Worm (Caenorhabditis elegans): ENCODE measurements around the gene ehs-1.
A peak's percentile ranks its signal among the peaks of the same experiment; 100 is the strongest.

Gene ehs-1

ce11 chrII:5829940-5830424, 9.5 kb downstream of the ehs-1 start, which contains the start of gene col-74:
TSS of gene col-74 (plus strand) at chrII:5830374.
- TF ChIP-seq pqm-1 (tag; optimal IDR thresholded peaks at IDR 0.05), result peak; percentile 56
- no peak for TF ChIP-seq lin-39 (tag; optimal IDR thresholded peaks at IDR 0.05)
- peak; percentile 74 for TF ChIP-seq elt-2 (tag; optimal IDR thresholded peaks at IDR 0.05)

ce11 chrII:5831373-5831772, 10.9 kb downstream of the ehs-1 start:
- no peak for TF ChIP-seq nhr-77 (tag; optimal IDR thresholded peaks at IDR 0.05)
- TF ChIP-seq fkh-10 (GFP tag; optimal IDR thresholded peaks at IDR 0.05), result no peak
- TF ChIP-seq ceh-16 (tag; optimal IDR thresholded peaks at IDR 0.05), result no peak
- no peak for TF ChIP-seq fkh-2 (tag; optimal IDR thresholded peaks at IDR 0.05)
- TF ChIP-seq egl-5 (tag; optimal IDR thresholded peaks at IDR 0.05), result no peak
- no peak for TF ChIP-seq ceh-28 (tag; optimal IDR thresholded peaks at IDR 0.05)
- TF ChIP-seq unc-62 (GFP tag; optimal IDR thresholded peaks at IDR 0.05), result no peak
- TF ChIP-seq pha-4 (tag; optimal IDR thresholded peaks at IDR 0.05), result no peak

DNA sequence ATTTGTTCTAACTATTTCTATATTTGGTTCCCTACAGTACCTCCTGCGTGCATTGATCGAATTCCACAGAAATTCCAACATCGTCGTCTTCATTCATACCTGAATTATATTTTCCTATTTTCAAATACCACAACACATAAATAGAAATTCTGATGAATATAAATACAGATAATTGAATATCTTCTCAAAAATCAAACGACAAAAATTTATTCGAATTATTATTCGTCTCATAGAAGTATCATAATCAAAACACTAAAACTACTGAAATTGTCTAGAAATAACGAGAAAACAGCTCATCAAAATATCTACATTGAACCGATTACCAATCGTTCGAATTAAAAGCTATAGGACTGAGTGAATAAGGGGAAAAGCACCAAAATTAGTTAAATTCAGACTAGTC, 12.6 kb downstream of the ehs-1 start, which contains the start of gene gtap-1:
TSS of gene gtap-1 (minus strand) at position 101 of the 400 bp plus-strand sequence.
- TF ChIP-seq ceh-16 (tag; optimal IDR thresholded peaks at IDR 0.05) (no peak), ztf-11 (tag; optimal IDR thresholded peaks at IDR 0.05) (no peak), tbx-2 (tag; optimal IDR thresholded peaks at IDR 0.05) (no peak), nhr-23 (tag; optimal IDR thresholded peaks at IDR 0.05) (no peak), fkh-2 (tag; optimal IDR thresholded peaks at IDR 0.05) (no peak), nhr-11 (tag; optimal IDR thresholded peaks at IDR 0.05) (no peak), hmg-11 (tag; optimal IDR thresholded peaks at IDR 0.05) (no peak), ceh-9 (tag; optimal IDR thresholded peaks at IDR 0.05) (no peak), lin-39 (tag; optimal IDR thresholded peaks at IDR 0.05) (no peak), R02D3.7 (tag; optimal IDR thresholded peaks at IDR 0.05) (no peak), nhr-25 (tag; optimal IDR thresholded peaks at IDR 0.05) (no peak), ceh-82 (tag; optimal IDR thresholded peaks at IDR 0.05) (no peak), eor-1 (tag; optimal IDR thresholded peaks at IDR 0.05) (no peak), elt-3 (tag; optimal IDR thresholded peaks at IDR 0.05) (no peak), unc-62 (GFP tag; optimal IDR thresholded peaks at IDR 0.05) (no peak)

- no peak for TF ChIP-seq daf-12 (tag; optimal IDR thresholded peaks at IDR 0.05)
- TF ChIP-seq fkh-2 (tag; optimal IDR thresholded peaks at IDR 0.05), result no peak
- no peak for TF ChIP-seq pha-4 (tag; optimal IDR thresholded peaks at IDR 0.05)
- TF ChIP-seq tbx-2 (tag; optimal IDR thresholded peaks at IDR 0.05), result no peak
- TF ChIP-seq eor-1 (tag; optimal IDR thresholded peaks at IDR 0.05), result no peak
- TF ChIP-seq nhr-76 (tag; optimal IDR thresholded peaks at IDR 0.05), result no peak
- no peak for TF ChIP-seq ZK546.5 (tag; optimal IDR thresholded peaks at IDR 0.05)
- no peak for TF ChIP-seq nhr-23 (tag; optimal IDR thresholded peaks at IDR 0.05)
- no peak for TF ChIP-seq ceh-9 (tag; optimal IDR thresholded peaks at IDR 0.05)
- TF ChIP-seq nhr-237 (tag; optimal IDR thresholded peaks at IDR 0.05), result no peak
- TF ChIP-seq ztf-4 (tag; optimal IDR thresholded peaks at IDR 0.05), result no peak
- no peak for TF ChIP-seq fos-1 (tag; optimal IDR thresholded peaks at IDR 0.05)
- no peak for TF ChIP-seq ceh-28 (tag; optimal IDR thresholded peaks at IDR 0.05)
Measured at ce11 chrII:5835146-5835545, 14.6 kb downstream of the ehs-1 start.

DNA sequence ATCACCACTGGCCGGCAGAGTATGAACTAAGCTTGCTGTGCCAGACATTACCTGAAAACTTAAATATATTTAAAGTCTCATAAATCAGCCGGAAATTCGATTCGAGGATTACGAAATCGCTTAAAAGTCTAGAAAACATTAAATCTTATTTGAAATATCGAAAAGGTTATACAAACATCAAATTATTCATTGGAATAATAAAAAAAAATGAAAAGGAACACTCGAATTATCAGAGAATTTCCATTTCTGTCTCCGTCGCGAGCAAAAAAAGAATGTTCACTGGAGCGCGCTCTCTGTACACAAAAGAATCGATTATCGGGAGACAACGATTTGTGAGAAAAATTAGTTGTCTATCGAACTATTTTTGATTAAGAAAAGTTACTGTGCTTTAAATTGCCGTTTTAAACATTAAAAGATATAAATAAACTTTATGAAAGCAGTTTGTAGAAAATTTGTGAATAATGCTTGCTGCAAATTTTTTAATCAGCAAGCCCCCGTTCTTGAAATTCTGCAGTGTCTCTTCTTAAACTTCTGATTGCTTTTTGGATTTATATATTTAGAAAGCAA, 15.7 kb downstream of the ehs-1 start, which contains the start of gene fzo-1:
TSS of gene fzo-1 (minus strand) at position 51 of the 567 bp plus-strand sequence.
- TF ChIP-seq daf-12 (tag; optimal IDR thresholded peaks at IDR 0.05), result no peak
- no peak for TF ChIP-seq egl-5 (tag; optimal IDR thresholded peaks at IDR 0.05)
- no peak for TF ChIP-seq ceh-82 (tag; optimal IDR thresholded peaks at IDR 0.05)
- TF ChIP-seq elt-2 (tag; optimal IDR thresholded peaks at IDR 0.05), result peak; percentile 47
- peak; percentile 52 for TF ChIP-seq lin-15B (tag; optimal IDR thresholded peaks at IDR 0.05)
- no peak for TF ChIP-seq unc-39 (tag; optimal IDR thresholded peaks at IDR 0.05)
- peak; percentile 60 for TF ChIP-seq nfya-1 (tag; optimal IDR thresholded peaks at IDR 0.05; ENCODE audit: insufficient read depth)
- peak; percentile 22 for TF ChIP-seq fkh-10 (GFP tag; optimal IDR thresholded peaks at IDR 0.05)
- no peak for TF ChIP-seq skn-1 (tag; optimal IDR thresholded peaks at IDR 0.05)
- no peak for TF ChIP-seq elt-1 (tag; optimal IDR thresholded peaks at IDR 0.05)
- TF ChIP-seq nhr-28 (tag; optimal IDR thresholded peaks at IDR 0.05), result no peak
- TF ChIP-seq snpc-4 (tag; optimal IDR thresholded peaks at IDR 0.05), result peak; percentile 29
- TF ChIP-seq pha-4 (tag; optimal IDR thresholded peaks at IDR 0.05), result peak; percentile 72
- TF ChIP-seq nhr-12 (tag; optimal IDR thresholded peaks at IDR 0.05), result no peak
